Fruit fly (Drosophila melanogaster) whole organism, embryonic: ENCODE results near the gene CG5861.

Source experiments
- B-H2 ChIP-seq: fragments of 200-800 bp; sonication (Bioruptor generic); optimal IDR thresholded peaks from 2 replicates; lab custom pipeline; 2018; ENCODE audit warnings: missing biosample characterization, mild to moderate bottlenecking, missing genetic modification characterization
- Blimp-1 ChIP-seq: fragments of 200-800 bp; sonication (Bioruptor generic); optimal IDR thresholded peaks from 3 replicates; lab custom pipeline; 2018; ENCODE audit warnings: missing biosample characterization, missing genetic modification characterization, mild to moderate bottlenecking, moderate library complexity, missing genetic modification reagents
- Bteb2 ChIP-seq: fragments of 200-800 bp; sonication (Bioruptor generic); optimal IDR thresholded peaks from 2 replicates; lab custom pipeline; 2016; ENCODE audit warnings: missing biosample characterization, missing genetic modification characterization
- CG10267 ChIP-seq: fragments of 200-800 bp; sonication (Bioruptor generic); optimal IDR thresholded peaks from 2 replicates; lab custom pipeline; 2018; ENCODE audit warnings: missing biosample characterization, mild to moderate bottlenecking, missing genetic modification characterization, moderate library complexity
- CG10321 ChIP-seq: fragments of 200-800 bp; sonication (Bioruptor generic); IDR thresholded peaks from 2 replicates; pipeline ENCODE4 v1.3.6; 2022; ENCODE audit warnings: missing biosample characterization, missing genetic modification characterization
- CG13296 ChIP-seq: fragments of 200-800 bp; sonication (Bioruptor generic); optimal IDR thresholded peaks from 3 replicates; lab custom pipeline; 2018; ENCODE audit warnings: missing biosample characterization, mild to moderate bottlenecking, missing genetic modification characterization
- CG1602 ChIP-seq: fragments of 200-800 bp; sonication (Bioruptor generic); optimal IDR thresholded peaks from 3 replicates; lab custom pipeline; 2016; ENCODE audit warnings: missing biosample characterization, missing genetic modification characterization
- CG18619 ChIP-seq: fragments of 200-800 bp; sonication (Bioruptor generic); optimal IDR thresholded peaks from 3 replicates; lab custom pipeline; 2017; ENCODE audit warnings: missing biosample characterization, mild to moderate bottlenecking, missing genetic modification characterization
- CG2129 ChIP-seq: fragments of 200-800 bp; sonication (Bioruptor generic); IDR thresholded peaks from 2 replicates; pipeline ENCODE4 v1.3.6; 2022; ENCODE audit warnings: missing biosample characterization, missing genetic modification characterization; ENCODE audit not compliant: partially characterized antibody
- CG2712 ChIP-seq: fragments of 200-800 bp; optimal IDR thresholded peaks from 3 replicates; lab custom pipeline; 2019; ENCODE audit warnings: missing biosample characterization, mild to moderate bottlenecking, missing genetic modification characterization, moderate library complexity
- CG33213 ChIP-seq: fragments of 200-800 bp; sonication (Bioruptor generic); optimal IDR thresholded peaks from 3 replicates; lab custom pipeline; 2016; ENCODE audit warnings: missing biosample characterization, missing genetic modification characterization
- CG33557 ChIP-seq: fragments of 200-800 bp; sonication (Bioruptor generic); optimal IDR thresholded peaks from 2 replicates; lab custom pipeline; 2019; ENCODE audit warnings: missing biosample characterization, mild to moderate bottlenecking, missing genetic modification characterization, moderate library complexity
- CG3726 ChIP-seq: fragments of 200-800 bp; sonication (Bioruptor generic); IDR thresholded peaks from 3 replicates; pipeline ENCODE4, ENCODE4 v1.3.6; 2022; ENCODE audit warnings: missing biosample characterization, missing genetic modification characterization
- CG6813 ChIP-seq: fragments of 200-800 bp; sonication (Bioruptor generic); optimal IDR thresholded peaks from 2 replicates; lab custom pipeline; 2017; ENCODE audit warnings: missing biosample characterization, missing genetic modification characterization, mild to moderate bottlenecking, moderate library complexity, missing genetic modification reagents
- CG7556 ChIP-seq: fragments of 200-800 bp; sonication (Bioruptor generic); optimal IDR thresholded peaks from 2 replicates; lab custom pipeline; 2017; ENCODE audit warnings: missing biosample characterization, mild to moderate bottlenecking, missing genetic modification characterization
- CG7839 ChIP-seq: fragments of 200-800 bp; sonication (Bioruptor generic); optimal IDR thresholded peaks from 3 replicates; lab custom pipeline; 2018; ENCODE audit warnings: missing biosample characterization, mild to moderate bottlenecking, missing genetic modification characterization, moderate library complexity
- CG8290 ChIP-seq, 3 experiments: fragments of 200-800 bp; sonication (Bioruptor generic); optimal IDR thresholded peaks; 2 replicates each; lab custom pipeline; 2016 to 2019; ENCODE audit warnings: missing biosample characterization in 3 of 3, missing genetic modification characterization in 3 of 3, mild to moderate bottlenecking in 2 of 3, moderate library complexity in 1 of 3
- D19B ChIP-seq: fragments of 200-800 bp; sonication (Bioruptor generic); optimal IDR thresholded peaks from 2 replicates; lab custom pipeline; 2017; ENCODE audit warnings: missing biosample characterization, mild to moderate bottlenecking, missing genetic modification characterization
- Fer2 ChIP-seq: fragments of 200-800 bp; sonication (Bioruptor generic); optimal IDR thresholded peaks from 2 replicates; lab custom pipeline; 2018; ENCODE audit warnings: missing biosample characterization, mild to moderate bottlenecking, missing genetic modification characterization, moderate library complexity
- HLH4C ChIP-seq: fragments of 200-800 bp; sonication (Bioruptor generic); IDR thresholded peaks from 3 replicates; pipeline ENCODE4 v1.3.6; 2022; ENCODE audit warnings: missing biosample characterization, missing genetic modification characterization; ENCODE audit not compliant: partially characterized antibody
- HmgZ ChIP-seq: fragments of 200-800 bp; sonication (Bioruptor generic); optimal IDR thresholded peaks from 2 replicates; lab custom pipeline; 2018; ENCODE audit warnings: missing biosample characterization, mild to moderate bottlenecking, missing genetic modification characterization
- Hr51 ChIP-seq, 2 experiments: fragments of 200-800 bp; sonication (Bioruptor generic); optimal IDR thresholded peaks; 2 replicates in 1 of 2; 3 replicates in 1 of 2; lab custom pipeline; 2016 to 2018; ENCODE audit warnings: missing biosample characterization in 2 of 2, missing genetic modification characterization in 2 of 2, mild to moderate bottlenecking in 1 of 2, moderate library complexity in 1 of 2
- Hr78 ChIP-seq, 2 experiments: fragments of 200-800 bp in 1 of 2; fragments of >200 bp in 1 of 2; sonication (Bioruptor generic) in 1 of 2; optimal IDR thresholded peaks; 2 replicates each; lab custom pipeline; 2017 to 2019; ENCODE audit warnings: missing biosample characterization in 2 of 2, missing genetic modification characterization in 2 of 2, mild to moderate bottlenecking in 1 of 2, moderate library complexity in 1 of 2
- Kr ChIP-seq: fragments of 200-800 bp; sonication (Bioruptor generic); optimal IDR thresholded peaks from 2 replicates; lab custom pipeline; 2017; ENCODE audit warnings: missing biosample characterization, mild to moderate bottlenecking, missing genetic modification characterization
- MESR4 ChIP-seq: fragments of 200-800 bp; sonication (Bioruptor generic); optimal IDR thresholded peaks from 2 replicates; lab custom pipeline; 2018; ENCODE audit warnings: missing biosample characterization, mild to moderate bottlenecking, missing genetic modification characterization, moderate library complexity
- Sox102F ChIP-seq: fragments of 200-800 bp; sonication (Bioruptor generic); optimal IDR thresholded peaks from 2 replicates; lab custom pipeline; 2018; ENCODE audit warnings: missing biosample characterization, mild to moderate bottlenecking, missing genetic modification characterization, moderate library complexity
- Trl ChIP-seq, 3 experiments: fragments of >200 bp in 2 of 3; fragments of 200-800 bp in 1 of 3; sonication (Bioruptor generic) in 1 of 3; optimal IDR thresholded peaks; 2 replicates in 1 of 3; 3 replicates in 2 of 3; lab custom pipeline; 2016 to 2017; ENCODE audit warnings: missing biosample characterization in 1 of 3, missing genetic modification characterization in 1 of 3
- ab ChIP-seq: fragments of 200-800 bp; sonication (Bioruptor generic); optimal IDR thresholded peaks from 2 replicates; lab custom pipeline; 2016; ENCODE audit warnings: missing biosample characterization, missing genetic modification characterization
- crp ChIP-seq, 2 experiments: fragments of 200-800 bp; sonication (Bioruptor generic); optimal IDR thresholded peaks; 2 replicates in 1 of 2; 3 replicates in 1 of 2; lab custom pipeline; 2017; ENCODE audit warnings: missing biosample characterization in 2 of 2, missing genetic modification characterization in 2 of 2, mild to moderate bottlenecking in 1 of 2, moderate library complexity in 1 of 2
- dmrt99B ChIP-seq: fragments of 200-800 bp; sonication (Bioruptor generic); optimal IDR thresholded peaks from 2 replicates; lab custom pipeline; 2018; ENCODE audit warnings: missing biosample characterization, mild to moderate bottlenecking, missing genetic modification characterization, moderate library complexity
- fd96Cb ChIP-seq: fragments of 200-800 bp; sonication (Bioruptor generic); optimal IDR thresholded peaks from 2 replicates; lab custom pipeline; 2018; ENCODE audit warnings: missing biosample characterization, mild to moderate bottlenecking, missing genetic modification characterization, moderate library complexity
- her ChIP-seq: fragments of 200-800 bp; sonication (Bioruptor generic); optimal IDR thresholded peaks from 2 replicates; lab custom pipeline; 2016; ENCODE audit warnings: missing biosample characterization, missing genetic modification characterization
- hkb ChIP-seq, 2 experiments: fragments of 200-800 bp in 1 of 2; fragments of >200 bp in 1 of 2; sonication (Bioruptor generic) in 1 of 2; IDR thresholded peaks in 1 of 2; optimal IDR thresholded peaks in 1 of 2; 2 replicates each; pipeline versions ENCODE4 v1.3.6 to Lab custom; 2017 to 2022; ENCODE audit warnings: missing biosample characterization in 1 of 2, missing genetic modification characterization in 1 of 2
- lilli ChIP-seq: fragments of 200-800 bp; sonication (Bioruptor generic); optimal IDR thresholded peaks from 3 replicates; lab custom pipeline; 2016; ENCODE audit warnings: missing biosample characterization, missing genetic modification characterization
- lov ChIP-seq, 2 experiments: fragments of 200-800 bp in 1 of 2; fragments of >200 bp in 1 of 2; sonication (Bioruptor generic) in 1 of 2; IDR thresholded peaks in 1 of 2; optimal IDR thresholded peaks in 1 of 2; 2 replicates in 1 of 2; 3 replicates in 1 of 2; pipeline versions ENCODE4 v1.3.6 to Lab custom; 2017 to 2022; ENCODE audit warnings: missing biosample characterization in 1 of 2, missing genetic modification characterization in 1 of 2
- nau ChIP-seq: fragments of 200-800 bp; sonication (Bioruptor generic); optimal IDR thresholded peaks from 3 replicates; lab custom pipeline; 2017; ENCODE audit warnings: missing biosample characterization, mild to moderate bottlenecking, missing genetic modification characterization, missing genetic modification reagents
- nerfin-1 ChIP-seq: fragments of 200-800 bp; sonication (Bioruptor generic); optimal IDR thresholded peaks from 3 replicates; lab custom pipeline; 2019; ENCODE audit warnings: missing biosample characterization, mild to moderate bottlenecking, missing genetic modification characterization, moderate library complexity
- phol ChIP-seq: fragments of 200-800 bp; sonication (Bioruptor generic); optimal IDR thresholded peaks from 3 replicates; lab custom pipeline; 2018; ENCODE audit warnings: missing biosample characterization, mild to moderate bottlenecking, missing genetic modification characterization, moderate library complexity
- psq ChIP-seq: fragments of 200-800 bp; sonication (Bioruptor generic); optimal IDR thresholded peaks from 2 replicates; lab custom pipeline; 2017; ENCODE audit warnings: missing biosample characterization, missing genetic modification characterization
- ranshi ChIP-seq: fragments of 200-800 bp; sonication (Bioruptor generic); IDR thresholded peaks from 2 replicates; pipeline ENCODE4 v1.3.6; 2022; ENCODE audit warnings: missing biosample characterization, missing genetic modification characterization
- rib ChIP-seq: fragments of 200-800 bp; sonication (Bioruptor generic); IDR thresholded peaks from 2 replicates; pipeline ENCODE4 v1.3.6; 2022; ENCODE audit warnings: missing biosample characterization, missing genetic modification characterization
- row ChIP-seq: fragments of 200-800 bp; sonication (Bioruptor generic); IDR thresholded peaks from 3 replicates; pipeline ENCODE4 v1.3.6; 2022; ENCODE audit warnings: missing biosample characterization, missing genetic modification characterization
- sr ChIP-seq: fragments of 200-800 bp; sonication (Bioruptor generic); IDR thresholded peaks from 3 replicates; pipeline ENCODE4 v1.3.6; 2022; ENCODE audit warnings: missing biosample characterization, missing genetic modification characterization
- stwl ChIP-seq: fragments of 200-800 bp; sonication (Bioruptor generic); optimal IDR thresholded peaks from 3 replicates; lab custom pipeline; 2018; ENCODE audit warnings: missing biosample characterization, mild to moderate bottlenecking, missing genetic modification characterization, moderate library complexity
- tll ChIP-seq, 2 experiments: fragments of 200-800 bp in 1 of 2; fragments of >200 bp in 1 of 2; sonication (Bioruptor generic) in 1 of 2; optimal IDR thresholded peaks; 2 replicates each; lab custom pipeline; 2017 to 2019; ENCODE audit warnings: missing biosample characterization in 2 of 2, missing genetic modification characterization in 2 of 2, mild to moderate bottlenecking in 1 of 2, moderate library complexity in 1 of 2
- zen2 ChIP-seq: fragments of 200-800 bp; sonication (Bioruptor generic); IDR thresholded peaks from 3 replicates; pipeline ENCODE4 v1.3.6; 2022; ENCODE audit warnings: missing biosample characterization, missing genetic modification characterization; ENCODE audit not compliant: partially characterized antibody
- zfh2 ChIP-seq: fragments of 200-800 bp; sonication (Bioruptor generic); optimal IDR thresholded peaks from 2 replicates; lab custom pipeline; 2016; ENCODE audit warnings: missing biosample characterization, missing genetic modification characterization

CG5861 gene

dm6 chr2L:16326892-16327291 is 19.8 kb upstream of the CG5861 start, which contains the start of gene CG4278 (continued):
- no peak for TF ChIP-seq CG2129 (GFP tag; lab: Robert Waterston, UW)
- no peak for TF ChIP-seq CG2712 (tag; lab: Kevin White, UChicago)
- peak; percentile 10 for TF ChIP-seq CG10267 (tag; lab: Kevin White, UChicago)
- no peak for TF ChIP-seq CG3726
- no peak for TF ChIP-seq phol (tag; lab: Kevin White, UChicago)
- no peak for TF ChIP-seq lov (optimal IDR thresholded peaks at IDR 0.05; lab: Kevin White, UChicago)
- no peak for TF ChIP-seq lov (GFP tag; IDR thresholded peaks at IDR 0.05; lab: Robert Waterston, UW)
- no peak for TF ChIP-seq ab
- TF ChIP-seq ranshi (GFP tag; lab: Robert Waterston, UW), result no peak
- TF ChIP-seq CG10321 (GFP tag; lab: Robert Waterston, UW), result no peak
- TF ChIP-seq CG1602, result no peak
- no peak for TF ChIP-seq nau (GFP tag; lab: Kevin White, UChicago)
- TF ChIP-seq MESR4 (GFP tag; lab: Kevin White, UChicago), result peak; percentile 25
- TF ChIP-seq CG7839 (tag; lab: Kevin White, UChicago), result no peak
- TF ChIP-seq CG8290 (GFP tag; optimal IDR thresholded peaks at IDR 0.05; lab: Kevin White, UChicago), result no peak
- TF ChIP-seq CG8290 (tag; optimal IDR thresholded peaks at IDR 0.05; lab: Kevin White, UChicago), result no peak
- TF ChIP-seq CG6813 (GFP tag; lab: Kevin White, UChicago), result no peak
- no peak for TF ChIP-seq CG13296 (GFP tag; lab: Kevin White, UChicago)
- no peak for TF ChIP-seq HmgZ (tag; lab: Kevin White, UChicago)
- TF ChIP-seq Trl (optimal IDR thresholded peaks at IDR 0.05; lab: Kevin White, UChicago), result no peak
- TF ChIP-seq Trl (GFP tag; optimal IDR thresholded peaks at IDR 0.05; lab: Kevin White, UChicago), result no peak
- TF ChIP-seq CG7556 (GFP tag; lab: Kevin White, UChicago), result no peak
- TF ChIP-seq Kr (GFP tag; lab: Kevin White, UChicago), result no peak
- no peak for TF ChIP-seq Hr78 (GFP tag; optimal IDR thresholded peaks at IDR 0.05; lab: Kevin White, UChicago)
- TF ChIP-seq zfh2, result no peak
- no peak for TF ChIP-seq her (GFP tag; lab: Kevin White, UChicago)
- TF ChIP-seq Sox102F, result no peak
- TF ChIP-seq sr (GFP tag; lab: Robert Waterston, UW), result no peak
- TF ChIP-seq crp (GFP tag; optimal IDR thresholded peaks at IDR 0.05; lab: Kevin White, UChicago), result peak; percentile 24 to 90
- no peak for TF ChIP-seq rib (GFP tag; lab: Robert Waterston, UW)
- TF ChIP-seq row, result no peak
- TF ChIP-seq fd96Cb (tag; lab: Kevin White, UChicago), result no peak
- TF ChIP-seq CG33213 (GFP tag; lab: Kevin White, UChicago), result no peak
- TF ChIP-seq zen2 (GFP tag; lab: Robert Waterston, UW), result no peak
- no peak for TF ChIP-seq CG18619 (GFP tag; lab: Kevin White, UChicago)
- TF ChIP-seq Bteb2 (GFP tag; lab: Kevin White, UChicago), result no peak
- no peak for TF ChIP-seq nerfin-1 (tag; lab: Kevin White, UChicago)
- no peak for TF ChIP-seq B-H2 (GFP tag; lab: Kevin White, UChicago)
- TF ChIP-seq Fer2, result no peak
- no peak for TF ChIP-seq CG33557 (GFP tag; lab: Kevin White, UChicago)
- no peak for TF ChIP-seq HLH4C (GFP tag; lab: Robert Waterston, UW)
- TF ChIP-seq Hr51 (GFP tag; optimal IDR thresholded peaks at IDR 0.05; lab: Kevin White, UChicago), result no peak
- TF ChIP-seq D19B (GFP tag; lab: Kevin White, UChicago), result no peak
- TF ChIP-seq Blimp-1, result no peak
- TF ChIP-seq tll (GFP tag; optimal IDR thresholded peaks at IDR 0.05; lab: Kevin White, UChicago), result peak in 1 of 2 experiments; percentile 55
- TF ChIP-seq hkb (optimal IDR thresholded peaks at IDR 0.05; lab: Kevin White, UChicago), result no peak
- TF ChIP-seq hkb (GFP tag; IDR thresholded peaks at IDR 0.05; lab: Robert Waterston, UW), result no peak
- no peak for TF ChIP-seq lilli (GFP tag; lab: Kevin White, UChicago)
- no peak for TF ChIP-seq psq (GFP tag; lab: Kevin White, UChicago)
- TF ChIP-seq dmrt99B, result no peak
- TF ChIP-seq stwl (tag; lab: Kevin White, UChicago), result peak; percentile 45
